Fruit fly (Drosophila melanogaster) whole organism, pupa: ENCODE data around the gene Sur-8.

Experiments used
- CG10348 ChIP-seq: fragments of 200-800 bp; sonication (Bioruptor generic); IDR thresholded peaks from 2 replicates; pipeline ENCODE4 v1.3.6; 2022; ENCODE audit warnings: missing biosample characterization, missing genetic modification characterization
- CG12605 ChIP-seq: fragments of 200-800 bp; sonication (Bioruptor generic); IDR thresholded peaks from 2 replicates; pipeline ENCODE4 v1.3.6; 2022; ENCODE audit warnings: missing biosample characterization, missing genetic modification characterization
- CG13204 ChIP-seq: fragments of 200-800 bp; sonication (Bioruptor generic); optimal IDR thresholded peaks from 2 replicates; lab custom pipeline; 2018; ENCODE audit warnings: missing biosample characterization, mild to moderate bottlenecking, missing genetic modification characterization, moderate library complexity
- CG14655 ChIP-seq: fragments of 200-800 bp; sonication (Bioruptor generic); optimal IDR thresholded peaks from 3 replicates; lab custom pipeline; 2017; ENCODE audit warnings: mild to moderate bottlenecking, missing biosample characterization, missing genetic modification reagents, missing genetic modification characterization
- CG17806 ChIP-seq: fragments of 200-800 bp; sonication (Bioruptor generic); optimal IDR thresholded peaks from 2 replicates; lab custom pipeline; 2018; ENCODE audit warnings: missing biosample characterization, mild to moderate bottlenecking, missing genetic modification characterization, moderate library complexity
- CG32121 ChIP-seq: fragments of 200-800 bp; sonication (Bioruptor generic); IDR thresholded peaks from 2 replicates; pipeline ENCODE4 v1.3.6; 2022; ENCODE audit warnings: missing biosample characterization, missing genetic modification characterization
- CG34367 ChIP-seq: fragments of 200-800 bp; sonication (Bioruptor generic); optimal IDR thresholded peaks from 2 replicates; lab custom pipeline; 2018; ENCODE audit warnings: missing biosample characterization, mild to moderate bottlenecking, missing genetic modification characterization
- CG4496 ChIP-seq: fragments of 200-800 bp; sonication (Bioruptor generic); IDR thresholded peaks from 3 replicates; pipeline ENCODE4 v1.3.6; 2022; ENCODE audit warnings: missing biosample characterization, missing genetic modification characterization
- CG8159 ChIP-seq: fragments of 200-800 bp; sonication (Bioruptor generic); optimal IDR thresholded peaks from 3 replicates; lab custom pipeline; 2018; ENCODE audit warnings: missing biosample characterization, mild to moderate bottlenecking, missing genetic modification characterization, moderate library complexity
- CG8301 ChIP-seq: fragments of 200-800 bp; sonication (Bioruptor generic); optimal IDR thresholded peaks from 2 replicates; lab custom pipeline; 2018; ENCODE audit warnings: missing biosample characterization, mild to moderate bottlenecking, missing genetic modification characterization
- CG9948 ChIP-seq: fragments of 200-800 bp; sonication (Bioruptor generic); optimal IDR thresholded peaks from 2 replicates; lab custom pipeline; 2018; ENCODE audit warnings: missing biosample characterization, mild to moderate bottlenecking, missing genetic modification characterization, moderate library complexity
- D1 ChIP-seq: fragments of 200-800 bp; sonication (Bioruptor generic); optimal IDR thresholded peaks from 2 replicates; lab custom pipeline; 2018; ENCODE audit warnings: missing biosample characterization, mild to moderate bottlenecking, missing genetic modification characterization, moderate library complexity
- EcR ChIP-seq: fragments of 200-800 bp; sonication (Bioruptor generic); optimal IDR thresholded peaks from 3 replicates; lab custom pipeline; 2019; ENCODE audit warnings: missing biosample characterization, missing genetic modification characterization, mild to moderate bottlenecking, moderate library complexity, missing genetic modification reagents
- Ets98B ChIP-seq: fragments of 200-800 bp; sonication (Bioruptor generic); IDR thresholded peaks from 2 replicates; pipeline ENCODE4 v1.3.6; 2022; ENCODE audit warnings: missing biosample characterization, missing genetic modification characterization
- Pif1B ChIP-seq: fragments of 200-800 bp; sonication (Bioruptor generic); optimal IDR thresholded peaks from 3 replicates; lab custom pipeline; 2016; ENCODE audit warnings: missing biosample characterization, missing genetic modification characterization
- Snoo ChIP-seq: fragments of 200-800 bp; sonication (Bioruptor generic); optimal IDR thresholded peaks from 3 replicates; lab custom pipeline; 2017; ENCODE audit warnings: missing biosample characterization, mild to moderate bottlenecking, missing genetic modification characterization, inconsistent platforms
- fd96Ca ChIP-seq: fragments of 200-800 bp; sonication (Bioruptor generic); IDR thresholded peaks from 3 replicates; pipeline ENCODE4 v1.3.6; 2022; ENCODE audit warnings: missing biosample characterization, missing genetic modification characterization
- gl ChIP-seq: fragments of 200-800 bp; sonication (Bioruptor generic); optimal IDR thresholded peaks from 2 replicates; lab custom pipeline; 2018; ENCODE audit warnings: missing biosample characterization, mild to moderate bottlenecking, missing genetic modification characterization

Sur-8 gene

DNA sequence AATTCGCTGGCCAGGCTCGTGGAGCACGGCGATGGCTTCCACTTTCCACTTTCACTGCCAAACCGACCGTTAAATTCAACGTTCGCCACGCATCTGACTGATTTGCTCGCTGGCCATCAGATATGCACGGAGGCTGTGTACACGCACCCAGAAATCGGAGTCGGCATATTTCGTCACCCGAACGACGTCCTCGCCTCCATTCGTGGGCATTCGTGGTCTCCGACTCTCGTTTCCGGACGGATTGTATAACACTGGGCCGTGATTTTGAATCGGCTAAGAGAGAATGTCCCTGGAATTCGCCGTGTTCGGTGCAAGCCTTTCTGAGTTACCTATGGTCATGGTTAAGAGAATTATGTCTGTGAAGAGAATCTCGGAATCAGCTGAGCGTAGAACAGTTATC is 36.3 kb downstream of the Sur-8 start, which contains the start of gene beat-IIa:
TSS of gene beat-IIa (minus strand) at position 97 of the 400 bp plus-strand sequence.
- TF ChIP-seq CG12605 (GFP tag; lab: Robert Waterston, UW) (no peak), Pif1B (no peak), CG14655 (no peak), CG8301 (tag; lab: Kevin White, UChicago) (no peak), Snoo (tag; lab: Kevin White, UChicago) (no peak), EcR (GFP tag; lab: Kevin White, UChicago) (no peak), CG8159 (tag; lab: Kevin White, UChicago) (no peak), CG9948 (tag; lab: Kevin White, UChicago) (no peak)

DNA sequence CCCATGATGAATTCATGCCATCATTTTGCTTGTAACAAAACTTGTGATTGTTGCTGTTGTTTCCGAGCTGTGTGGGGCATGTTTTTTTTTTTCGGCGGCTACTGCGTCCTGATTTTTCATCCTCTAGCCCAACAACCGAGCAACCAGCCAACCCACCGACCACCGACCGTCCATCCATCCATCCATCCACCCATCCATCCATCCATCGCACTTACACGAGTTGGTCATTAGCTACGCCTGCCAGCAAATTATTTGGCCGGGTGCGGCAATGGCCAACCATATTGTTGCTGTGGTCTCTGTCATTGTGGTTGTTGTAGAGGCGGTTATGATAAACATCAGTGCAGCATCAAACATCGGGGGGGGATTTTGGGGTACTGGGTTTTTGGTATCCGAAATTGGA is 42.9 kb downstream of the Sur-8 start:
- TF ChIP-seq CG32121 = no peak
- no peak for TF ChIP-seq Pif1B
- TF ChIP-seq CG34367 (tag; lab: Kevin White, UChicago) = no peak
- TF ChIP-seq CG13204 (GFP tag; lab: Kevin White, UChicago) = no peak
- no peak for TF ChIP-seq Snoo (tag; lab: Kevin White, UChicago)
- TF ChIP-seq CG9948 (tag; lab: Kevin White, UChicago) = no peak
- TF ChIP-seq CG17806 (tag; lab: Kevin White, UChicago) = no peak
- TF ChIP-seq CG14655 = no peak
- no peak for TF ChIP-seq CG8301 (tag; lab: Kevin White, UChicago)
- TF ChIP-seq CG8159 (tag; lab: Kevin White, UChicago) = no peak
- no peak for TF ChIP-seq fd96Ca (GFP tag; lab: Robert Waterston, UW)
- no peak for TF ChIP-seq gl

DNA sequence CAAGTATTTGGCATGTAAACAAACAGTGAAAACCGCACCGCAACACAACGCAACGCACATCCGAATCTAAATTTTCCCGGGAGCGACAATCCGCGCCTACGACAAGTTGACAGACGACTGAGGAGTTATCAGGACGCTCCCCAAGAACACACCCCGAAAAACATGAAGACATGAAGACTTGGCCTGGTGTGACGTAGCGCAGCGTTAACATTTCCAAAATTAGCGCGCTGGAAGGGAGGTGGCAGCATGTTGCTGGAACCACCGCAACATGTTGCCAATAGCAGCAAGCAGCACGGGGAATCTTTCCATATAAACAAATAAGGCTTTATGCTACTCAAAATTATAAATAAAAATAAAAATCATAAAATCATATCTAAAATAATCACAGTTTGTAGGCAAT is 56.1 kb downstream of the Sur-8 start:
- TF ChIP-seq CG17806 (tag; lab: Kevin White, UChicago) (no peak), EcR (GFP tag; lab: Kevin White, UChicago) (no peak), CG14655 (no peak), CG4496 (GFP tag; lab: Robert Waterston, UW) (no peak), CG9948 (tag; lab: Kevin White, UChicago) (no peak), CG12605 (GFP tag; lab: Robert Waterston, UW) (no peak), CG10348 (GFP tag; lab: Robert Waterston, UW) (no peak), fd96Ca (GFP tag; lab: Robert Waterston, UW) (no peak), Ets98B (GFP tag; lab: Robert Waterston, UW) (no peak), CG34367 (tag; lab: Kevin White, UChicago) (no peak), D1 (tag; lab: Kevin White, UChicago) (no peak)
